Fruit fly (Drosophila melanogaster): ENCODE data around the gene CG18249.
A peak's percentile ranks its signal among the peaks of the same experiment; 100 is the strongest.

Gene CG18249

DNA sequence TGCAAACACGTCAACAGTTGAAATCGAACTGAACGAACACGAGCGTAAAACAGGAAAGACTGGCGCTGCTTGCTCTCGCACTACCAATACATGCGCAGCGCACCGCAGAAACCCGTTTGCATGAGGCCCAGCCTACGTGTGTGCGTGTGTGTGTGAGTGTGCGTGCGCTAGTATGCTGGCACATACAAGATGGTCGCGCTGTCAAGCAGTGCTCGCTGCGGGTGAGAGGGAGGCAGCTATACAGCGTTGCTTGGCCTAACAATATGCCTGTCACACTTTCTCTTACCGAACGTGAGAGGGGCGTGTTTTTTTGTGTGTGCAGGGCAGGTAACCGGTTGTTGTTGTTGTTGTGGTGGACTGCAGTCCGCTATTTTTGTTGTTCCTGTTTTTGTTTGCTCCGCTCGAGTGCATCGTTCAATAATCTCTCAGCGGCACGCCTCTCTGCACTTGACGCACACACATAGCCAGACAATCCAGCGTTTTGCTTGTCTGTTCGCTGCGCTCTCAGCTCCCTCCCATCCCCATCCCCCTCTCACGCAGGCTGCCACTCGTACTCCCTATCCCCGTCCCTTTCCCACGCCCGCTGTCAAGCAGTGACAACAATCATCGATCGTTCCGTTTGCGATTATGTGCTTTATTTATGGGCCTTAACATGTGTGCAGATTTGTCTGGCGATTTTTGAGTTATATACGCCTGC is 38.4 kb upstream of the CG18249 start, which contains the start of gene grn (continued):
- TF ChIP-seq pros (GFP tag; optimal IDR thresholded peaks at IDR 0.05), result peak; percentile 11
- TF ChIP-seq CG11723 (GFP tag; optimal IDR thresholded peaks at IDR 0.05), result peak; percentile 21
- TF ChIP-seq psq (GFP tag; optimal IDR thresholded peaks at IDR 0.05), result no peak
- TF ChIP-seq CG3065 (GFP tag; optimal IDR thresholded peaks at IDR 0.05), result peak; percentile 82
- TF ChIP-seq Doc2 (GFP tag; IDR thresholded peaks at IDR 0.05), result no peak
- no peak for TF ChIP-seq Vsx1 (GFP tag; optimal IDR thresholded peaks at IDR 0.05)
- TF ChIP-seq CG7839 (tag; optimal IDR thresholded peaks at IDR 0.05), result no peak
- TF ChIP-seq CG1603 (tag; optimal IDR thresholded peaks at IDR 0.05), result peak; percentile 32
- no peak for TF ChIP-seq Rfx (GFP tag; IDR thresholded peaks at IDR 0.05)
- TF ChIP-seq lmd (GFP tag; IDR thresholded peaks at IDR 0.05), result no peak
- TF ChIP-seq Dad (GFP tag; optimal IDR thresholded peaks at IDR 0.05), result peak; percentile 49
- TF ChIP-seq Antp (GFP tag; optimal IDR thresholded peaks at IDR 0.05), result peak; percentile 22
- TF ChIP-seq CG6813 (GFP tag; optimal IDR thresholded peaks at IDR 0.05), result no peak
- TF ChIP-seq grau (tag; optimal IDR thresholded peaks at IDR 0.05), result peak; percentile 29
- TF ChIP-seq CG32772 (GFP tag; IDR thresholded peaks at IDR 0.05), result no peak
- no peak for TF ChIP-seq fu2 (GFP tag; optimal IDR thresholded peaks at IDR 0.05)
- peak; percentile 36; the same call in 1 of the 2 replicates for TF ChIP-seq MBD-R2 (GFP tag; IDR thresholded peaks at IDR 0.05)
- TF ChIP-seq odd (GFP tag; optimal IDR thresholded peaks at IDR 0.05), result no peak
- no peak for TF ChIP-seq BtbVII (GFP tag; optimal IDR thresholded peaks at IDR 0.05)
- no peak for TF ChIP-seq CG8281 (tag; optimal IDR thresholded peaks at IDR 0.05)
- TF ChIP-seq Fer1 (GFP tag; optimal IDR thresholded peaks at IDR 0.05), result no peak
- TF ChIP-seq Doc3 (GFP tag; IDR thresholded peaks at IDR 0.05; ENCODE audit: partially characterized antibody), result no peak
- no peak for TF ChIP-seq Xrp1 (GFP tag; IDR thresholded peaks at IDR 0.05)
- TF ChIP-seq CG11504 (tag; optimal IDR thresholded peaks at IDR 0.05), result peak; percentile 31
- no peak for TF ChIP-seq CG12236 (GFP tag; optimal IDR thresholded peaks at IDR 0.05)
- TF ChIP-seq nmo (GFP tag; optimal IDR thresholded peaks at IDR 0.05), result peak; percentile 75
- TF ChIP-seq dmrt99B (tag; optimal IDR thresholded peaks at IDR 0.05), result no peak
- TF ChIP-seq ftz-f1 (GFP tag; optimal IDR thresholded peaks at IDR 0.05), result peak; percentile 8
- peak; percentile 39; the same call in 1 of the 2 replicates for TF ChIP-seq Dref (GFP tag; IDR thresholded peaks at IDR 0.05)
- no peak for TF ChIP-seq trh (GFP tag; optimal IDR thresholded peaks at IDR 0.05)
- TF ChIP-seq ase (GFP tag; IDR thresholded peaks at IDR 0.05), result no peak
- no peak for TF ChIP-seq ara (GFP tag; IDR thresholded peaks at IDR 0.05)
- TF ChIP-seq Dll (GFP tag; IDR thresholded peaks at IDR 0.05; ENCODE audit: partially characterized antibody), result 0 out of 4 replicates have a peak, but pooled peaks have one; percentile 31
- TF ChIP-seq CG13287 (GFP tag; IDR thresholded peaks at IDR 0.05; ENCODE audit: partially characterized antibody), result peak; percentile 42; the same call in 1 of the 2 replicates
- no peak for TF ChIP-seq CG4404 (GFP tag; IDR thresholded peaks at IDR 0.05)
- TF ChIP-seq CG1832 (GFP tag; optimal IDR thresholded peaks at IDR 0.05), result peak; percentile 99
- TF ChIP-seq Hr51 (GFP tag; optimal IDR thresholded peaks at IDR 0.05), result peak; percentile 6 to 30
- TF ChIP-seq fd96Cb (tag; optimal IDR thresholded peaks at IDR 0.05), result no peak
- TF ChIP-seq CG12391 (tag; optimal IDR thresholded peaks at IDR 0.05), result no peak
- TF ChIP-seq Atf-2 (GFP tag; optimal IDR thresholded peaks at IDR 0.05), result no peak
- TF ChIP-seq CG14014 (GFP tag; IDR thresholded peaks at IDR 0.05), result no peak; the same call in 1 of the 2 replicates
- TF ChIP-seq NFAT (GFP tag; IDR thresholded peaks at IDR 0.05), result peak; percentile 49
- peak; percentile 15 for TF ChIP-seq nau (GFP tag; optimal IDR thresholded peaks at IDR 0.05)
- TF ChIP-seq CG8089 (GFP tag; optimal IDR thresholded peaks at IDR 0.05), result no peak
- TF ChIP-seq repo (GFP tag; optimal IDR thresholded peaks at IDR 0.05), result no peak
- no peak for TF ChIP-seq esg (GFP tag; conservative IDR thresholded peaks at IDR 0.05)
- TF ChIP-seq CG17359 (tag; optimal IDR thresholded peaks at IDR 0.05), result no peak
- peak; percentile 75 for TF ChIP-seq CG10543 (GFP tag; optimal IDR thresholded peaks at IDR 0.05)
- TF ChIP-seq ems (GFP tag; optimal IDR thresholded peaks at IDR 0.05), result no peak
